Worm (Caenorhabditis elegans): Measurements from ENCODE around the gene wht-3.

DNA sequence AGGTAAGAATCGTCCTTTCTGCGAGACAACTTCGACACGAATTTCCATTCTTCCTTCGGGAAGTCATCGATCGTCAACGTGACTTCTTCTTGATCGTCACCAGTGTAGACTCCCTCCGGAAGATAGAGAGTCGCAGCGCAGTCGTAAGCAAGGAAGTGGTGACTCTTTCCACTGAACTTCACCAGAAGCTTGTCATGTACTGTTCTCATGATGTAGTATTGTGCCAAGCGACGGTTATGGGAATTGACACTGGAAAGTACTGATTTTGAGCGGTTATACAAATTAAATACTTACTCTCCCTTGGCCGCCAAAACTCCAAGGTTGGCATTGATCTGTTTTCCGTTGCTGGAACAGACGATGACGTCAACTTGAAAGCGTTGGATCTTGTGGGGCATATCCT is 24.1 kb upstream of the wht-3 start:
- TF ChIP-seq ztf-11 (tag; optimal IDR thresholded peaks at IDR 0.05) (no peak), nhr-237 (tag; optimal IDR thresholded peaks at IDR 0.05) (no peak), ceh-43 (GFP tag; optimal IDR thresholded peaks at IDR 0.05) (no peak), snpc-4 (tag; optimal IDR thresholded peaks at IDR 0.05) (no peak), mab-5 (tag; optimal IDR thresholded peaks at IDR 0.05) (no peak), lin-13 (tag; optimal IDR thresholded peaks at IDR 0.05) (no peak), unc-62 (GFP tag; optimal IDR thresholded peaks at IDR 0.05) (no peak), pha-4 (tag; optimal IDR thresholded peaks at IDR 0.05) (no peak), unc-39 (tag; optimal IDR thresholded peaks at IDR 0.05) (no peak), ceh-39 (tag; optimal IDR thresholded peaks at IDR 0.05) (no peak), elt-3 (tag; optimal IDR thresholded peaks at IDR 0.05) (no peak), ces-1 (GFP tag; optimal IDR thresholded peaks at IDR 0.05) (no peak), lsy-2 (tag; optimal IDR thresholded peaks at IDR 0.05) (no peak), nhr-28 (tag; optimal IDR thresholded peaks at IDR 0.05) (no peak)
